Fruit fly (Drosophila melanogaster): Measurements from ENCODE around the gene Had1.

The Had1 gene

DNA sequence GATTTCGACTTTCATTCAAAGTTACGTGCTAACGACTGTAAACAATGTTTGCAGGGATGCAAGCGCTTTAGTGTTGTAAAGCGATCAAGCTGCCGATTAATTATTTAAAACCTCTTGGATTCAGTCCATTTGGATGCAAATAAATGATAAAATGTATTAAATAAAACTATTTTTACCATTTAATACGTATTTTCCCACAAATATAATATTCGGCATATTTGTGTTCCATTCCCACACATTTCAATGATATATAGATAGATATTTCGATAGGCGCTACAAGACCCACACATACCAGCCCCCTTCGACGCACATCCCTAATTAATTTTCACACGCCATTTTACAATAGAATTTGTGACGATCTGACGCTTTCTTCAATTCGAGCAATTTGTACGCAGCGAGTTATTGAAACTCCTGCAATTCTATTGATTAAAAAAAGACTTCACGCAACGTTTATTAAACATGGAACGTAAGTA, 19.9 kb downstream of the Had1 start, which contains the start of the genes CG32576 and caz (continued):
- TF ChIP-seq bbx (GFP tag; IDR thresholded peaks at IDR 0.05; ENCODE audit: partially characterized antibody) (0 out of 2 replicates have a peak, but pooled peaks have one; percentile 47), zfh2 (GFP tag; optimal IDR thresholded peaks at IDR 0.05) (peak; percentile 12), CG5953 (GFP tag; IDR thresholded peaks at IDR 0.05) (no peak), CG6654 (GFP tag; optimal IDR thresholded peaks at IDR 0.05) (no peak), sisA (GFP tag; IDR thresholded peaks at IDR 0.05) (no peak), tin (GFP tag; optimal IDR thresholded peaks at IDR 0.05) (peak; percentile 22), hb (GFP tag; IDR thresholded peaks at IDR 0.05; ENCODE audit: partially characterized antibody) (no peak), tup (GFP tag; optimal IDR thresholded peaks at IDR 0.05) (peak; percentile 9), ssp (GFP tag; IDR thresholded peaks at IDR 0.05) (no peak), repo (GFP tag; optimal IDR thresholded peaks at IDR 0.05) (no peak), CG31224 (GFP tag; IDR thresholded peaks at IDR 0.05) (no peak), CG17359 (tag; optimal IDR thresholded peaks at IDR 0.05) (no peak), Opbp (GFP tag; IDR thresholded peaks at IDR 0.05; ENCODE audit: partially characterized antibody) (no peak), bab2 (GFP tag; optimal IDR thresholded peaks at IDR 0.05) (no peak), org-1 (GFP tag; optimal IDR thresholded peaks at IDR 0.05) (no peak), tap (tag; optimal IDR thresholded peaks at IDR 0.05) (no peak), Poxn (GFP tag; IDR thresholded peaks at IDR 0.05) (no peak), ara (GFP tag; IDR thresholded peaks at IDR 0.05) (no peak), BtbVII (GFP tag; optimal IDR thresholded peaks at IDR 0.05) (no peak), CG31441 (GFP tag; IDR thresholded peaks at IDR 0.05) (no peak; the same call in none of the 2 replicates), Sry-β (GFP tag; optimal IDR thresholded peaks at IDR 0.05) (no peak), tna (GFP tag; IDR thresholded peaks at IDR 0.05; ENCODE audit: partially characterized antibody) (no peak), Oaz (GFP tag; IDR thresholded peaks at IDR 0.05) (no peak), eve (GFP tag; optimal IDR thresholded peaks at IDR 0.05) (peak in 1 of 2 experiments; percentile 82), CG14667 (GFP tag; IDR thresholded peaks at IDR 0.05) (no peak), lab (GFP tag; optimal IDR thresholded peaks at IDR 0.05) (no peak), otp (GFP tag; IDR thresholded peaks at IDR 0.05) (no peak), lmd (GFP tag; IDR thresholded peaks at IDR 0.05) (no peak), pzg (GFP tag; optimal IDR thresholded peaks at IDR 0.05) (peak; percentile 67), CG14965 (GFP tag; optimal IDR thresholded peaks at IDR 0.05; ENCODE audit: borderline replicate concordance) (no peak), hbn (GFP tag; IDR thresholded peaks at IDR 0.05; ENCODE audit: partially characterized antibody) (peak; percentile 32; the same call in 1 of the 2 replicates), CG12769 (tag; optimal IDR thresholded peaks at IDR 0.05) (no peak), CG14441 (GFP tag; IDR thresholded peaks at IDR 0.05) (no peak), E2f2 (GFP tag; IDR thresholded peaks at IDR 0.05) (peak; percentile 51; the same call in 1 of the 2 replicates), CG3838 (GFP tag; optimal IDR thresholded peaks at IDR 0.05) (no peak), Ets97D (GFP tag; optimal IDR thresholded peaks at IDR 0.05) (peak; percentile 29), crc (GFP tag; optimal IDR thresholded peaks at IDR 0.05) (no peak), CG31388 (GFP tag; optimal IDR thresholded peaks at IDR 0.05) (no peak), MESR4 (GFP tag; optimal IDR thresholded peaks at IDR 0.05) (peak; percentile 85), CG5180 (GFP tag; optimal IDR thresholded peaks at IDR 0.05) (no peak), Mes4 (GFP tag; optimal IDR thresholded peaks at IDR 0.05) (no peak), sna (GFP tag; IDR thresholded peaks at IDR 0.05; ENCODE audit: partially characterized antibody) (peak; percentile 56; the same call in 1 of the 2 replicates), CG4328 (GFP tag; optimal IDR thresholded peaks at IDR 0.05) (no peak), crol (GFP tag; IDR thresholded peaks at IDR 0.05) (no peak), Hsf (GFP tag; optimal IDR thresholded peaks at IDR 0.05) (peak; percentile 4), Eip74EF (GFP tag; optimal IDR thresholded peaks at IDR 0.05) (no peak), cg (GFP tag; optimal IDR thresholded peaks at IDR 0.05) (peak; percentile 54), CG10959 (GFP tag; IDR thresholded peaks at IDR 0.05) (no peak), ato (GFP tag; IDR thresholded peaks at IDR 0.05; ENCODE audit: partially characterized antibody) (no peak), Hmx (GFP tag; optimal IDR thresholded peaks at IDR 0.05) (no peak), ap (GFP tag; IDR thresholded peaks at IDR 0.05) (no peak)

All from whole organism, embryonic.